Worm (Caenorhabditis elegans) whole organism, L4/young adult: ENCODE data around the gene Y55F3AR.2.
"Not testable (repeated sequence)": the region's sequence is repeated elsewhere in the genome, so short reads cannot be mapped to it uniquely, and the experiment has no call there.

Experiments
- W03F9.2 ChIP-seq: fragments of 150-350 bp; optimal IDR thresholded peaks from 2 replicates; lab custom pipeline; 2014; ENCODE audit warnings: missing biosample characterization, missing genetic modification characterization
- dao-5 ChIP-seq: sonication (generic microtip); optimal IDR thresholded peaks from 2 replicates; lab custom pipeline; 2016; ENCODE audit warnings: missing genotype, missing genetic modification characterization, moderate library complexity, missing compliant biosample characterization
- him-1 ChIP-seq: sonication (generic microtip); optimal IDR thresholded peaks from 2 replicates; lab custom pipeline; 2016; ENCODE audit warnings: missing genotype, missing genetic modification reagents, missing genetic modification characterization, missing compliant biosample characterization

Y55F3AR.2 gene

ce11 chrIV:1093870-1094564 is at the start of gene Y55F3AR.2, which contains the start of gene cct-8:
Gene Y55F3AR.2, plus strand, starts transcription at chrIV:1094541.
Gene cct-8, minus strand, starts transcription at chrIV:1093920.
- TF ChIP-seq W03F9.2 (tag; lab: Kevin White, UChicago), result peak; percentile 97
- peak; percentile 94 for TF ChIP-seq him-1
- no peak for TF ChIP-seq dao-5 (tag; lab: Kevin White, UChicago)

- TF ChIP-seq him-1 (no peak), W03F9.2 (tag; lab: Kevin White, UChicago) (no peak)
These were observed 48.7 kb upstream of the Y55F3AR.2 start, which contains the start of gene srx-12 for ce11 chrIV:1045683-1046082. Gene srx-12, plus strand, starts transcription at chrIV:1045983.

- TF ChIP-seq W03F9.2 (tag; lab: Kevin White, UChicago) (no peak), dao-5 (tag; lab: Kevin White, UChicago) (no peak), him-1 (no peak)
These were observed 47.3 kb upstream of the Y55F3AR.2 start for ce11 chrIV:1046996-1047395.

- not testable (repeated sequence) for TF ChIP-seq him-1; W03F9.2 (tag; lab: Kevin White, UChicago); dao-5 (tag; lab: Kevin White, UChicago)
These were observed 42.7 kb upstream of the Y55F3AR.2 start, which contains the start of gene Y55F3AM.21 for ce11 chrIV:1051636-1052133. Gene Y55F3AM.21, minus strand, starts transcription at chrIV:1051686.

- TF ChIP-seq dao-5 (tag; lab: Kevin White, UChicago) (no peak), him-1 (no peak), W03F9.2 (tag; lab: Kevin White, UChicago) (no peak)
These were observed 40.4 kb upstream of the Y55F3AR.2 start for ce11 chrIV:1053989-1054388.

- TF ChIP-seq dao-5 (tag; lab: Kevin White, UChicago), result no peak
- no peak for TF ChIP-seq W03F9.2 (tag; lab: Kevin White, UChicago)
- TF ChIP-seq him-1, result no peak
These were observed 39.6 kb upstream of the Y55F3AR.2 start, which contains the start of gene dcap-1 for ce11 chrIV:1054736-1055135. Gene dcap-1, minus strand, starts transcription at chrIV:1054794.

ce11 chrIV:1055734-1056133 is 38.6 kb upstream of the Y55F3AR.2 start:
- TF ChIP-seq W03F9.2 (tag; lab: Kevin White, UChicago), result no peak
- TF ChIP-seq him-1, result no peak
- no peak for TF ChIP-seq dao-5 (tag; lab: Kevin White, UChicago)

- TF ChIP-seq dao-5 (tag; lab: Kevin White, UChicago), result no peak
- no peak for TF ChIP-seq W03F9.2 (tag; lab: Kevin White, UChicago)
- no peak for TF ChIP-seq him-1
These were observed 37.9 kb upstream of the Y55F3AR.2 start, which contains the start of the genes Y55F3AM.13 and mrps-25 for ce11 chrIV:1056263-1056942. Gene Y55F3AM.13, minus strand, starts transcription at chrIV:1056313. Gene mrps-25, plus strand, starts transcription at chrIV:1056892.

ce11 chrIV:1058504-1058903 is 35.8 kb upstream of the Y55F3AR.2 start:
- TF ChIP-seq him-1 (no peak), dao-5 (tag; lab: Kevin White, UChicago) (no peak), W03F9.2 (tag; lab: Kevin White, UChicago) (no peak)

ce11 chrIV:1063058-1063457 is 31.3 kb upstream of the Y55F3AR.2 start:
- TF ChIP-seq dao-5 (tag; lab: Kevin White, UChicago) (no peak), him-1 (no peak), W03F9.2 (tag; lab: Kevin White, UChicago) (no peak)

ce11 chrIV:1064289-1064848 is 30.0 kb upstream of the Y55F3AR.2 start:
- TF ChIP-seq dao-5 (tag; lab: Kevin White, UChicago), result no peak
- TF ChIP-seq W03F9.2 (tag; lab: Kevin White, UChicago), result no peak
- TF ChIP-seq him-1, result no peak

ce11 chrIV:1065569-1065968 is 28.8 kb upstream of the Y55F3AR.2 start:
- TF ChIP-seq dao-5 (tag; lab: Kevin White, UChicago) (no peak), him-1 (no peak), W03F9.2 (tag; lab: Kevin White, UChicago) (no peak)

- TF ChIP-seq dao-5 (tag; lab: Kevin White, UChicago) (no peak), W03F9.2 (tag; lab: Kevin White, UChicago) (no peak), him-1 (no peak)
These were observed 26.9 kb upstream of the Y55F3AR.2 start, which contains the start of gene znf-782 for ce11 chrIV:1067430-1067829. Gene znf-782, minus strand, starts transcription at chrIV:1067525.
